Fruit fly (Drosophila melanogaster) whole organism, embryonic: ENCODE results near the gene prt.

ENCODE experiments used
- Adf1 ChIP-seq: fragments of 200-800 bp; sonication (Bioruptor generic); IDR thresholded peaks from 2 replicates; pipeline ENCODE4 v1.3.6; 2022; ENCODE audit warnings: missing biosample characterization, missing genetic modification characterization
- CG11247 ChIP-seq: fragments of 200-800 bp; sonication (Bioruptor generic); IDR thresholded peaks from 2 replicates; pipeline ENCODE4 v1.3.6; 2022; ENCODE audit warnings: missing biosample characterization, missing genetic modification characterization
- CG12155 ChIP-seq: fragments of 200-800 bp; sonication (Bioruptor generic); optimal IDR thresholded peaks from 3 replicates; lab custom pipeline; 2016; ENCODE audit warnings: missing biosample characterization, missing genetic modification characterization
- CG12769 ChIP-seq: fragments of 200-800 bp; sonication (Bioruptor generic); optimal IDR thresholded peaks from 2 replicates; lab custom pipeline; 2019; ENCODE audit warnings: missing biosample characterization, mild to moderate bottlenecking, missing genetic modification characterization, moderate library complexity
- CG14014 ChIP-seq: fragments of 200-800 bp; sonication (Bioruptor generic); IDR thresholded peaks from 2 replicates; pipeline ENCODE4 v1.3.6; 2022; ENCODE audit warnings: missing biosample characterization, missing genetic modification characterization
- CG14860 ChIP-seq: fragments of 200-800 bp; sonication (Bioruptor generic); IDR thresholded peaks from 3 replicates; pipeline ENCODE4 v1.3.6; 2022; ENCODE audit warnings: missing biosample characterization, missing genetic modification characterization; ENCODE audit not compliant: partially characterized antibody
- CG1529 ChIP-seq: fragments of 200-800 bp; sonication (Bioruptor generic); optimal IDR thresholded peaks from 3 replicates; lab custom pipeline; 2018; ENCODE audit warnings: missing biosample characterization, missing genetic modification characterization
- CG1602 ChIP-seq: fragments of 200-800 bp; sonication (Bioruptor generic); optimal IDR thresholded peaks from 3 replicates; lab custom pipeline; 2016; ENCODE audit warnings: missing biosample characterization, missing genetic modification characterization
- CG1603 ChIP-seq: fragments of 200-800 bp; sonication (Bioruptor generic); optimal IDR thresholded peaks from 2 replicates; lab custom pipeline; 2019; ENCODE audit warnings: missing biosample characterization, mild to moderate bottlenecking, missing genetic modification characterization, moderate library complexity
- CG1647 ChIP-seq: fragments of 200-800 bp; sonication (Bioruptor generic); optimal IDR thresholded peaks from 3 replicates; lab custom pipeline; 2016; ENCODE audit warnings: missing biosample characterization, missing genetic modification characterization
- CG17385 ChIP-seq: fragments of 200-800 bp; sonication (Bioruptor generic); optimal IDR thresholded peaks from 3 replicates; lab custom pipeline; 2018; ENCODE audit warnings: missing biosample characterization, mild to moderate bottlenecking, missing genetic modification characterization
- CG1792 ChIP-seq: fragments of 200-800 bp; sonication (Bioruptor generic); optimal IDR thresholded peaks from 2 replicates; lab custom pipeline; 2016; ENCODE audit warnings: missing biosample characterization, missing genetic modification characterization
- CG2202 ChIP-seq: fragments of 200-800 bp; sonication (Bioruptor generic); optimal IDR thresholded peaks from 2 replicates; lab custom pipeline; 2018; ENCODE audit warnings: missing biosample characterization, mild to moderate bottlenecking, missing genetic modification characterization
- CG32767 ChIP-seq: fragments of 200-800 bp; sonication (Bioruptor generic); IDR thresholded peaks from 2 replicates; pipeline ENCODE4 v1.3.6; 2022; ENCODE audit warnings: missing biosample characterization, missing genetic modification characterization
- CG34376 ChIP-seq: fragments of 200-800 bp; sonication (Bioruptor generic); optimal IDR thresholded peaks from 2 replicates; lab custom pipeline; 2018; ENCODE audit warnings: missing biosample characterization, mild to moderate bottlenecking, missing genetic modification characterization
- CG43689 ChIP-seq: fragments of 200-800 bp; sonication (Bioruptor generic); IDR thresholded peaks from 2 replicates; pipeline ENCODE4 v1.3.6; 2022; ENCODE audit warnings: missing biosample characterization, missing genetic modification characterization
- CG4730 ChIP-seq: fragments of 200-800 bp; sonication (Bioruptor generic); IDR thresholded peaks from 2 replicates; pipeline ENCODE4 v1.3.6; 2022; ENCODE audit warnings: missing biosample characterization, missing genetic modification characterization
- CG6272 ChIP-seq: fragments of 200-800 bp; sonication (Bioruptor generic); IDR thresholded peaks from 2 replicates; pipeline ENCODE4 v1.3.6; 2022; ENCODE audit warnings: missing biosample characterization, missing genetic modification characterization
- CG7839 ChIP-seq: fragments of 200-800 bp; sonication (Bioruptor generic); optimal IDR thresholded peaks from 3 replicates; lab custom pipeline; 2018; ENCODE audit warnings: missing biosample characterization, mild to moderate bottlenecking, missing genetic modification characterization, moderate library complexity
- CG8290 ChIP-seq, 3 experiments: fragments of 200-800 bp; sonication (Bioruptor generic); optimal IDR thresholded peaks; 2 replicates each; lab custom pipeline; 2016 to 2019; ENCODE audit warnings: missing biosample characterization in 3 of 3, missing genetic modification characterization in 3 of 3, mild to moderate bottlenecking in 2 of 3, moderate library complexity in 1 of 3
- CG8944 ChIP-seq: fragments of 200-800 bp; sonication (Bioruptor generic); optimal IDR thresholded peaks from 3 replicates; lab custom pipeline; 2016; ENCODE audit warnings: missing biosample characterization, missing genetic modification characterization
- CTCF ChIP-seq: fragments of 200-800 bp; sonication (Bioruptor generic); optimal IDR thresholded peaks from 2 replicates; lab custom pipeline; 2017; ENCODE audit warnings: missing biosample characterization, mild to moderate bottlenecking, missing genetic modification characterization, moderate library complexity
- Camta ChIP-seq: fragments of 200-800 bp; sonication (Bioruptor generic); optimal IDR thresholded peaks from 2 replicates; lab custom pipeline; 2016; ENCODE audit warnings: missing biosample characterization, missing genetic modification characterization
- D ChIP-seq, 2 experiments: fragments of 200-800 bp in 1 of 2; fragments of >200 bp in 1 of 2; sonication (Bioruptor generic) in 1 of 2; optimal IDR thresholded peaks; 2 replicates in 1 of 2; 3 replicates in 1 of 2; lab custom pipeline; 2017; ENCODE audit warnings: mild to moderate bottlenecking in 1 of 2, missing biosample characterization in 1 of 2, missing genetic modification characterization in 1 of 2, missing genetic modification reagents in 1 of 2
- Deaf1 ChIP-seq: fragments of 200-800 bp; optimal IDR thresholded peaks from 3 replicates; lab custom pipeline; 2019; ENCODE audit warnings: missing biosample characterization, mild to moderate bottlenecking, missing genetic modification characterization, moderate library complexity
- Dek ChIP-seq: fragments of 200-800 bp; sonication (Bioruptor generic); optimal IDR thresholded peaks from 3 replicates; lab custom pipeline; 2019; ENCODE audit warnings: missing biosample characterization, mild to moderate bottlenecking, missing genetic modification characterization, moderate library complexity
- Dip3 ChIP-seq: fragments of 200-800 bp; sonication (Bioruptor generic); optimal IDR thresholded peaks from 3 replicates; lab custom pipeline; 2016; ENCODE audit warnings: missing biosample characterization, missing genetic modification characterization
- ERR ChIP-seq: fragments of 200-800 bp; sonication (Bioruptor generic); optimal IDR thresholded peaks from 2 replicates; lab custom pipeline; 2016; ENCODE audit warnings: missing biosample characterization, missing genetic modification characterization
- Mad ChIP-seq: fragments of 200-800 bp; sonication (Bioruptor generic); optimal IDR thresholded peaks from 2 replicates; lab custom pipeline; 2016; ENCODE audit warnings: missing biosample characterization, missing genetic modification characterization
- Nf-YB ChIP-seq: fragments of 200-800 bp; sonication (Bioruptor generic); optimal IDR thresholded peaks from 3 replicates; lab custom pipeline; 2019; ENCODE audit warnings: missing biosample characterization, mild to moderate bottlenecking, missing genetic modification characterization, moderate library complexity
- Ssrp ChIP-seq: fragments of 200-800 bp; sonication (Bioruptor generic); optimal IDR thresholded peaks from 2 replicates; lab custom pipeline; 2018; ENCODE audit warnings: missing biosample characterization, mild to moderate bottlenecking, missing genetic modification characterization, moderate library complexity
- Stat92E ChIP-seq, 3 experiments: fragments of >200 bp in 2 of 3; fragments of 200-800 bp in 1 of 3; sonication (Bioruptor generic) in 1 of 3; optimal IDR thresholded peaks; 2 replicates each; lab custom pipeline; 2017 to 2019; ENCODE audit warnings: missing biosample characterization in 3 of 3, missing genetic modification characterization in 3 of 3, mild to moderate bottlenecking in 1 of 3, moderate library complexity in 1 of 3
- Trl ChIP-seq, 3 experiments: fragments of >200 bp in 2 of 3; fragments of 200-800 bp in 1 of 3; sonication (Bioruptor generic) in 1 of 3; optimal IDR thresholded peaks; 2 replicates in 1 of 3; 3 replicates in 2 of 3; lab custom pipeline; 2016 to 2017; ENCODE audit warnings: missing biosample characterization in 1 of 3, missing genetic modification characterization in 1 of 3
- Xrp1 ChIP-seq: fragments of 200-800 bp; sonication (Bioruptor generic); IDR thresholded peaks from 2 replicates; pipeline ENCODE4 v1.3.6; 2022; ENCODE audit warnings: missing biosample characterization, missing genetic modification characterization
- abd-A ChIP-seq: fragments of 200-800 bp; sonication (Bioruptor generic); optimal IDR thresholded peaks from 3 replicates; lab custom pipeline; 2019; ENCODE audit warnings: missing biosample characterization, mild to moderate bottlenecking, missing genetic modification characterization, moderate library complexity
- ash1 ChIP-seq: fragments of 200-800 bp; sonication (Bioruptor generic); optimal IDR thresholded peaks from 2 replicates; lab custom pipeline; 2018; ENCODE audit warnings: missing biosample characterization, mild to moderate bottlenecking, missing genetic modification characterization
- bowl ChIP-seq: fragments of 200-800 bp; sonication (Bioruptor generic); IDR thresholded peaks from 2 replicates; pipeline ENCODE4 v1.3.6; 2022; ENCODE audit warnings: missing biosample characterization, missing genetic modification characterization
- cato ChIP-seq: fragments of 200-800 bp; sonication (Bioruptor generic); optimal IDR thresholded peaks from 2 replicates; lab custom pipeline; 2016; ENCODE audit warnings: missing biosample characterization, missing genetic modification characterization, borderline replicate concordance
- dpn ChIP-seq, 2 experiments: fragments of 200-800 bp; sonication (Bioruptor generic); optimal IDR thresholded peaks; 3 replicates each; lab custom pipeline; 2016; ENCODE audit warnings: missing biosample characterization in 2 of 2, missing genetic modification characterization in 2 of 2
- dysf ChIP-seq: fragments of 200-800 bp; sonication (Bioruptor generic); IDR thresholded peaks from 3 replicates; pipeline ENCODE4 v1.3.6; 2022; ENCODE audit warnings: missing biosample characterization, missing genetic modification characterization
- eve ChIP-seq, 2 experiments: fragments of >200 bp; optimal IDR thresholded peaks; 2 replicates each; lab custom pipeline; 2017; ENCODE audit warnings: missing biosample characterization in 2 of 2, missing genetic modification characterization in 2 of 2
- ind ChIP-seq: fragments of 200-800 bp; sonication (Bioruptor generic); optimal IDR thresholded peaks from 3 replicates; lab custom pipeline; 2016; ENCODE audit warnings: missing biosample characterization, missing genetic modification characterization
- maf-S ChIP-seq: fragments of 200-800 bp; sonication (Bioruptor generic); optimal IDR thresholded peaks from 2 replicates; lab custom pipeline; 2016; ENCODE audit warnings: missing biosample characterization, missing genetic modification characterization
- pita ChIP-seq: fragments of 200-800 bp; sonication (Bioruptor generic); optimal IDR thresholded peaks from 2 replicates; lab custom pipeline; 2017; ENCODE audit warnings: missing biosample characterization, mild to moderate bottlenecking, missing genetic modification characterization
- prd ChIP-seq, 3 experiments: fragments of >200 bp in 2 of 3; fragments of 200-800 bp in 1 of 3; sonication (Bioruptor generic) in 1 of 3; optimal IDR thresholded peaks in 2 of 3; IDR thresholded peaks in 1 of 3; 2 replicates in 2 of 3; 3 replicates in 1 of 3; pipeline versions ENCODE4 v1.3.6 to Lab custom; 2017 to 2022; ENCODE audit warnings: missing biosample characterization in 1 of 3, missing genetic modification characterization in 1 of 3
- salm ChIP-seq: fragments of 200-800 bp; sonication (Bioruptor generic); optimal IDR thresholded peaks from 2 replicates; lab custom pipeline; 2018; ENCODE audit warnings: missing biosample characterization, mild to moderate bottlenecking, missing genetic modification characterization
- ssp ChIP-seq: fragments of 200-800 bp; sonication (Bioruptor generic); IDR thresholded peaks from 2 replicates; pipeline ENCODE4 v1.3.6; 2022; ENCODE audit warnings: missing biosample characterization, missing genetic modification characterization
- tap ChIP-seq: fragments of 200-800 bp; optimal IDR thresholded peaks from 3 replicates; lab custom pipeline; 2019; ENCODE audit warnings: missing biosample characterization, mild to moderate bottlenecking, missing genetic modification characterization, moderate library complexity
- twi ChIP-seq: fragments of 200-800 bp; optimal IDR thresholded peaks from 2 replicates; lab custom pipeline; 2019; ENCODE audit warnings: missing biosample characterization, mild to moderate bottlenecking, missing genetic modification characterization, moderate library complexity
- wdn ChIP-seq: fragments of 200-800 bp; sonication (Bioruptor generic); IDR thresholded peaks from 2 replicates; pipeline ENCODE4 v1.3.6; 2022; ENCODE audit warnings: missing biosample characterization, missing genetic modification characterization

The prt gene

DNA sequence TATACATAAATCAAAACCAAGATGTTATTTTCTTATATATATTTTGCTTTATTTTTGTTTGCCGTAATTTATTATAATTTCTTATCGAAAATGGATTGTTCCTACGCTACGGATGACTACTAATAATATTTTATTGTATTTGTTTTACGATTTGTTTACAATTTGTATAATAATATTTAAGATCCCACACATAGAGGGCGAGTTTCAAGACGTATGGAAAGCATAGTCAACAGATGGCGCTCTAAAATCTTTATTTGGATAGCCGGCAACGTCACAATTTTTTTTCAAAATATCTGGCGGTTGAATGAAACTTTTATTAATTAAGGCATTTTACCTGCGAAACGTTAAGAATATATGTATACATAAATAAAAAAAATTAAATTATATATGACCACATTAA, 23.1 kb upstream of the prt start (continued):
- TF ChIP-seq ssp (GFP tag; lab: Robert Waterston, UW) (no peak), Adf1 (GFP tag; lab: Robert Waterston, UW) (no peak), Dip3 (GFP tag; lab: Kevin White, UChicago) (no peak), twi (tag; lab: Kevin White, UChicago) (no peak), Xrp1 (no peak), dysf (GFP tag; lab: Robert Waterston, UW) (no peak), CG17385 (no peak), CG1792 (no peak), dpn (GFP tag; optimal IDR thresholded peaks at IDR 0.05; lab: Kevin White, UChicago) (peak in 1 of 2 experiments; percentile 57), Trl (optimal IDR thresholded peaks at IDR 0.05; lab: Kevin White, UChicago) (no peak), Trl (GFP tag; optimal IDR thresholded peaks at IDR 0.05; lab: Kevin White, UChicago) (peak; percentile 19), CG8290 (GFP tag; optimal IDR thresholded peaks at IDR 0.05; lab: Kevin White, UChicago) (peak; percentile 6), CG8290 (tag; optimal IDR thresholded peaks at IDR 0.05; lab: Kevin White, UChicago) (peak in 1 of 2 experiments; percentile 46), CG43689 (GFP tag; lab: Robert Waterston, UW) (no peak), ind (GFP tag; lab: Kevin White, UChicago) (peak; percentile 21), prd (optimal IDR thresholded peaks at IDR 0.05; lab: Kevin White, UChicago) (no peak), prd (GFP tag; IDR thresholded peaks at IDR 0.05; lab: Robert Waterston, UW) (no peak), Dek (peak; percentile 83), CG1647 (GFP tag; lab: Kevin White, UChicago) (no peak), CTCF (GFP tag; lab: Kevin White, UChicago) (peak; percentile 98), CG2202 (tag; lab: Kevin White, UChicago) (no peak), ERR (GFP tag; lab: Kevin White, UChicago) (no peak), CG14860 (GFP tag; lab: Robert Waterston, UW) (no peak), cato (GFP tag; lab: Kevin White, UChicago) (no peak), CG6272 (no peak), CG12155 (GFP tag; lab: Kevin White, UChicago) (peak; percentile 1), Ssrp (tag; lab: Kevin White, UChicago) (no peak), maf-S (GFP tag; lab: Kevin White, UChicago) (peak; percentile 9), CG32767 (GFP tag; lab: Robert Waterston, UW) (no peak), salm (tag; lab: Kevin White, UChicago) (peak; percentile 67), tap (tag; lab: Kevin White, UChicago) (peak; percentile 22), ash1 (GFP tag; lab: Kevin White, UChicago) (no peak), eve (GFP tag; optimal IDR thresholded peaks at IDR 0.05; lab: Kevin White, UChicago) (peak in 1 of 2 experiments; percentile 31), CG1603 (tag; lab: Kevin White, UChicago) (peak; percentile 47), Deaf1 (tag; lab: Kevin White, UChicago) (peak; percentile 0), pita (GFP tag; lab: Kevin White, UChicago) (peak; percentile 17), CG14014 (GFP tag; lab: Robert Waterston, UW) (no peak), CG8944 (GFP tag; lab: Kevin White, UChicago) (no peak), CG4730 (GFP tag; lab: Robert Waterston, UW) (no peak), Stat92E (GFP tag; optimal IDR thresholded peaks at IDR 0.05; lab: Kevin White, UChicago) (no peak), CG1529 (no peak), D (optimal IDR thresholded peaks at IDR 0.05; lab: Kevin White, UChicago) (no peak), D (GFP tag; optimal IDR thresholded peaks at IDR 0.05; lab: Kevin White, UChicago) (no peak), bowl (GFP tag; lab: Robert Waterston, UW) (no peak), abd-A (peak; percentile 63), wdn (GFP tag; lab: Robert Waterston, UW) (no peak), CG1602 (GFP tag; lab: Kevin White, UChicago) (peak; percentile 32), CG34376 (no peak), CG11247 (no peak), CG7839 (peak; percentile 35), Camta (GFP tag; lab: Kevin White, UChicago) (no peak), CG12769 (tag; lab: Kevin White, UChicago) (peak; percentile 24), Mad (no peak), Nf-YB (GFP tag; lab: Kevin White, UChicago) (no peak)
